Worm (Caenorhabditis elegans): ENCODE measurements around the gene sri-72.

Gene sri-72

ce11 chrV:598626-599025 lies 30.6 kb upstream of the sri-72 start:
- TF ChIP-seq tbx-37 (GFP tag; conservative IDR thresholded peaks at IDR 0.05) (no peak), hnd-1 (tag; optimal IDR thresholded peaks at IDR 0.05) (no peak), ceh-36 (tag; optimal IDR thresholded peaks at IDR 0.05) (no peak), tra-4 (tag; optimal IDR thresholded peaks at IDR 0.05) (no peak), F13C5.2 (tag; optimal IDR thresholded peaks at IDR 0.05) (no peak), ama-1 (optimal IDR thresholded peaks at IDR 0.05) (no peak), scrt-1 (GFP tag; IDR thresholded peaks at IDR 0.05) (no peak), pes-1 (GFP tag; IDR thresholded peaks at IDR 0.05) (no peak), hmbx-1 (tag; optimal IDR thresholded peaks at IDR 0.05) (no peak), hmg-4 (GFP tag; optimal IDR thresholded peaks at IDR 0.05) (no peak), B0310.2 (tag; optimal IDR thresholded peaks at IDR 0.05) (no peak), ets-7 (tag; optimal IDR thresholded peaks at IDR 0.05) (no peak)

- TF ChIP-seq scrt-1 (GFP tag; IDR thresholded peaks at IDR 0.05) (no peak), ceh-36 (tag; optimal IDR thresholded peaks at IDR 0.05) (no peak), tbx-37 (GFP tag; conservative IDR thresholded peaks at IDR 0.05) (no peak), ets-7 (tag; optimal IDR thresholded peaks at IDR 0.05) (no peak), sea-1 (GFP tag; conservative IDR thresholded peaks at IDR 0.05) (no peak), hmbx-1 (tag; optimal IDR thresholded peaks at IDR 0.05) (no peak), hmg-4 (GFP tag; optimal IDR thresholded peaks at IDR 0.05) (no peak), ceh-13 (GFP tag; optimal IDR thresholded peaks at IDR 0.05) (no peak), B0310.2 (tag; optimal IDR thresholded peaks at IDR 0.05) (no peak), pes-1 (GFP tag; IDR thresholded peaks at IDR 0.05) (no peak), tra-4 (tag; optimal IDR thresholded peaks at IDR 0.05) (no peak), hnd-1 (tag; optimal IDR thresholded peaks at IDR 0.05) (no peak), ama-1 (optimal IDR thresholded peaks at IDR 0.05) (no peak), flt-1 (GFP tag; IDR thresholded peaks at IDR 0.05) (no peak), F13C5.2 (tag; optimal IDR thresholded peaks at IDR 0.05) (no peak), tbx-11 (GFP tag; IDR thresholded peaks at IDR 0.05) (no peak), aly-1 (tag; optimal IDR thresholded peaks at IDR 0.05) (no peak)
Measured at ce11 chrV:597823-598222, 29.8 kb upstream of the sri-72 start.

- TF ChIP-seq aly-1 (tag; optimal IDR thresholded peaks at IDR 0.05) = no peak
- TF ChIP-seq sea-1 (GFP tag; conservative IDR thresholded peaks at IDR 0.05) = no peak
- no peak for TF ChIP-seq F13C5.2 (tag; optimal IDR thresholded peaks at IDR 0.05)
- no peak for TF ChIP-seq hmg-4 (GFP tag; optimal IDR thresholded peaks at IDR 0.05)
- no peak for TF ChIP-seq ama-1 (optimal IDR thresholded peaks at IDR 0.05)
- TF ChIP-seq hmbx-1 (tag; optimal IDR thresholded peaks at IDR 0.05) = no peak
- TF ChIP-seq tra-4 (tag; optimal IDR thresholded peaks at IDR 0.05) = no peak
- TF ChIP-seq tbx-11 (GFP tag; IDR thresholded peaks at IDR 0.05) = no peak
- no peak for TF ChIP-seq pes-1 (GFP tag; IDR thresholded peaks at IDR 0.05)
- no peak for TF ChIP-seq B0310.2 (tag; optimal IDR thresholded peaks at IDR 0.05)
- TF ChIP-seq ceh-13 (GFP tag; optimal IDR thresholded peaks at IDR 0.05) = no peak
- no peak for TF ChIP-seq scrt-1 (GFP tag; IDR thresholded peaks at IDR 0.05)
- TF ChIP-seq ceh-36 (tag; optimal IDR thresholded peaks at IDR 0.05) = no peak
- no peak for TF ChIP-seq flt-1 (GFP tag; IDR thresholded peaks at IDR 0.05)
Measured at ce11 chrV:596923-597322, 28.9 kb upstream of the sri-72 start.

ce11 chrV:592959-593358 lies 25.0 kb upstream of the sri-72 start, which contains the start of gene ZK488.5:
ZK488.5 (plus strand) TSS chrV:593259.
- TF ChIP-seq hmbx-1 (tag; optimal IDR thresholded peaks at IDR 0.05) (no peak), sea-1 (GFP tag; conservative IDR thresholded peaks at IDR 0.05) (no peak), hmg-4 (GFP tag; optimal IDR thresholded peaks at IDR 0.05) (no peak), tbx-37 (GFP tag; conservative IDR thresholded peaks at IDR 0.05) (no peak), ama-1 (optimal IDR thresholded peaks at IDR 0.05) (no peak), tra-4 (tag; optimal IDR thresholded peaks at IDR 0.05) (no peak), F13C5.2 (tag; optimal IDR thresholded peaks at IDR 0.05) (no peak), ceh-13 (GFP tag; optimal IDR thresholded peaks at IDR 0.05) (no peak)

ce11 chrV:590182-590581 lies 22.2 kb upstream of the sri-72 start, which contains the start of gene ZK488.6:
ZK488.6 (plus strand) TSS chrV:590482.
- TF ChIP-seq tbx-11 (GFP tag; IDR thresholded peaks at IDR 0.05) (no peak), ceh-13 (GFP tag; optimal IDR thresholded peaks at IDR 0.05) (no peak), pes-1 (GFP tag; IDR thresholded peaks at IDR 0.05) (no peak)

ce11 chrV:587818-588217 lies 19.8 kb upstream of the sri-72 start, which contains the start of gene K06H6.1:
K06H6.1 (plus strand) TSS chrV:588118.
- TF ChIP-seq sea-1 (GFP tag; conservative IDR thresholded peaks at IDR 0.05) (no peak), ama-1 (optimal IDR thresholded peaks at IDR 0.05) (no peak), B0310.2 (tag; optimal IDR thresholded peaks at IDR 0.05) (no peak)

- TF ChIP-seq flt-1 (GFP tag; IDR thresholded peaks at IDR 0.05) (no peak), ceh-13 (GFP tag; optimal IDR thresholded peaks at IDR 0.05) (no peak), aly-1 (tag; optimal IDR thresholded peaks at IDR 0.05) (no peak), ets-7 (tag; optimal IDR thresholded peaks at IDR 0.05) (no peak), F13C5.2 (tag; optimal IDR thresholded peaks at IDR 0.05) (no peak), scrt-1 (GFP tag; IDR thresholded peaks at IDR 0.05) (no peak), pes-1 (GFP tag; IDR thresholded peaks at IDR 0.05) (no peak), sea-1 (GFP tag; conservative IDR thresholded peaks at IDR 0.05) (no peak), hmg-4 (GFP tag; optimal IDR thresholded peaks at IDR 0.05) (no peak), tbx-11 (GFP tag; IDR thresholded peaks at IDR 0.05) (no peak), hnd-1 (tag; optimal IDR thresholded peaks at IDR 0.05) (no peak), ama-1 (optimal IDR thresholded peaks at IDR 0.05) (no peak), tbx-37 (GFP tag; conservative IDR thresholded peaks at IDR 0.05) (no peak)
Measured at ce11 chrV:585472-585871, 17.5 kb upstream of the sri-72 start, which contains the start of gene K06H6.2. K06H6.2 (plus strand) TSS chrV:585772.

- no peak for TF ChIP-seq pes-1 (GFP tag; IDR thresholded peaks at IDR 0.05)
Measured at ce11 chrV:581616-582015, 13.6 kb upstream of the sri-72 start, which contains the start of gene nstp-7. nstp-7 (plus strand) TSS chrV:581916.

Measured in whole organism, early embryonic.